Worm (Caenorhabditis elegans) whole organism, L1 larva: ENCODE measurements around the gene T04A6.2.
A peak's percentile ranks its signal among the peaks of the same experiment; 100 is the strongest.

ENCODE experiments used
- C04F5.9 ChIP-seq: sonication (generic microtip); optimal IDR thresholded peaks from 2 replicates; lab custom pipeline; 2016; ENCODE audit warnings: missing genetic modification characterization, missing compliant biosample characterization
- C34B4.2 ChIP-seq: sonication (generic microtip); optimal IDR thresholded peaks from 2 replicates; lab custom pipeline; 2017; ENCODE audit warnings: mild to moderate bottlenecking, missing genetic modification characterization, missing compliant biosample characterization
- F16B12.6 ChIP-seq: fragments of 150-350 bp; optimal IDR thresholded peaks from 2 replicates; lab custom pipeline; 2014; ENCODE audit warnings: missing biosample characterization, missing genetic modification characterization
- Y116A8C.19 ChIP-seq: sonication (generic microtip); optimal IDR thresholded peaks from 2 replicates; lab custom pipeline; 2016; ENCODE audit warnings: missing compliant biosample characterization, missing genetic modification characterization, borderline replicate concordance
- alr-1 ChIP-seq: fragments of 200-800 bp; sonication (Bioruptor generic); optimal IDR thresholded peaks from 2 replicates; lab custom pipeline; 2018; ENCODE audit warnings: borderline replicate concordance, mild to moderate bottlenecking, missing genetic modification characterization, missing compliant biosample characterization
- ama-1 ChIP-seq: fragments of 150-350 bp; optimal IDR thresholded peaks from 2 replicates; lab custom pipeline; 2014
- ceh-82 ChIP-seq, 3 experiments: fragments of 150-350 bp in 1 of 3; sonication (generic microtip) in 2 of 3; optimal IDR thresholded peaks; 2 replicates each; lab custom pipeline; 2014 to 2017; ENCODE audit warnings: missing biosample characterization in 3 of 3, missing genetic modification characterization in 3 of 3
- ceh-88 ChIP-seq: fragments of 200-800 bp; sonication (Bioruptor generic); IDR thresholded peaks from 2 replicates; pipeline ENCODE4 v1.3.6; 2022; ENCODE audit warnings: missing genetic modification characterization, missing compliant biosample characterization
- dpl-1 ChIP-seq, 3 experiments: fragments of 150-350 bp in 2 of 3; sonication (generic microtip) in 1 of 3; optimal IDR thresholded peaks; 2 replicates each; lab custom pipeline; 2014 to 2017; ENCODE audit warnings: missing biosample characterization in 3 of 3, missing genetic modification characterization in 3 of 3, missing genetic modification reagents in 3 of 3
- dsc-1 ChIP-seq: sonication (generic microtip); optimal IDR thresholded peaks from 2 replicates; lab custom pipeline; 2016; ENCODE audit warnings: mild to moderate bottlenecking, missing genetic modification characterization, missing compliant biosample characterization
- efl-1 ChIP-seq, 4 experiments: fragments of 150-350 bp; optimal IDR thresholded peaks in 3 of 4; peaks in 1 of 4; 1 replicate in 1 of 4; 2 replicates in 3 of 4; lab custom pipeline; 2014; ENCODE audit warnings: missing biosample characterization in 2 of 4, missing genetic modification characterization in 2 of 4, missing genetic modification reagents in 2 of 4
- efl-3 ChIP-seq: fragments of 200-800 bp; sonication (Bioruptor generic); optimal IDR thresholded peaks from 2 replicates; lab custom pipeline; 2018; ENCODE audit warnings: mild to moderate bottlenecking, missing genetic modification characterization, missing compliant biosample characterization
- egl-27 ChIP-seq, 2 experiments: fragments of 150-350 bp in 1 of 2; sonication (generic microtip); optimal IDR thresholded peaks; 3 replicates each; lab custom pipeline; 2017 to 2018; ENCODE audit warnings: missing biosample characterization in 2 of 2, missing genetic modification characterization in 2 of 2, missing genetic modification reagents in 2 of 2
- elt-2 ChIP-seq: sonication (generic microtip); optimal IDR thresholded peaks from 2 replicates; lab custom pipeline; 2016; ENCODE audit warnings: missing genetic modification characterization, mild to moderate bottlenecking, inconsistent platforms, missing compliant biosample characterization, missing genetic modification reagents
- elt-3 ChIP-seq, 6 experiments: fragments of 150-350 bp in 1 of 6; sonication (generic microtip); optimal IDR thresholded peaks; 2 replicates each; lab custom pipeline; 2017 to 2018; ENCODE audit warnings: missing biosample characterization in 6 of 6, missing genetic modification characterization in 6 of 6, inconsistent platforms in 1 of 6
- ets-5 ChIP-seq: fragments of 200-800 bp; sonication (Bioruptor generic); IDR thresholded peaks from 2 replicates; pipeline ENCODE4 v1.3.6; 2022; ENCODE audit warnings: missing genetic modification characterization, missing compliant biosample characterization
- fkh-10 ChIP-seq: sonication (generic microtip); optimal IDR thresholded peaks from 2 replicates; lab custom pipeline; 2017; ENCODE audit warnings: missing biosample characterization, missing genetic modification reagents, missing genetic modification characterization
- hlh-4 ChIP-seq: sonication (generic microtip); optimal IDR thresholded peaks from 2 replicates; lab custom pipeline; 2016; ENCODE audit warnings: mild to moderate bottlenecking, missing genetic modification characterization, missing compliant biosample characterization
- irx-1 ChIP-seq: sonication (generic microtip); optimal IDR thresholded peaks from 2 replicates; lab custom pipeline; 2016; ENCODE audit warnings: missing genetic modification characterization, missing compliant biosample characterization
- lin-14 ChIP-seq: fragments of 200-800 bp; sonication (Bioruptor generic); optimal IDR thresholded peaks from 2 replicates; lab custom pipeline; 2018; ENCODE audit warnings: mild to moderate bottlenecking, missing genetic modification characterization, moderate library complexity, missing compliant biosample characterization
- lin-15B ChIP-seq: fragments of 150-350 bp; sonication (generic microtip); optimal IDR thresholded peaks from 3 replicates; lab custom pipeline; 2014; ENCODE audit warnings: missing biosample characterization, missing genetic modification characterization
- lin-35 ChIP-seq, 2 experiments: fragments of 150-350 bp; optimal IDR thresholded peaks; 2 replicates each; lab custom pipeline; 2014; ENCODE audit warnings: missing biosample characterization in 2 of 2, missing genetic modification characterization in 2 of 2, missing genetic modification reagents in 2 of 2
- lin-39 ChIP-seq: fragments of 150-350 bp; optimal IDR thresholded peaks from 2 replicates; lab custom pipeline; 2014; ENCODE audit warnings: missing biosample characterization, missing genetic modification reagents, missing genetic modification characterization
- lir-3 ChIP-seq: sonication (generic microtip); optimal IDR thresholded peaks from 2 replicates; lab custom pipeline; 2016; ENCODE audit warnings: mild to moderate bottlenecking, missing genetic modification characterization, moderate library complexity, missing compliant biosample characterization; ENCODE audit not compliant: poor library complexity
- lsy-2 ChIP-seq, 2 experiments: fragments of 150-350 bp; optimal IDR thresholded peaks; 2 replicates each; lab custom pipeline; 2014; ENCODE audit warnings: missing biosample characterization in 2 of 2, missing genetic modification characterization in 2 of 2
- mep-1 ChIP-seq: fragments of 150-350 bp; optimal IDR thresholded peaks from 2 replicates; lab custom pipeline; 2014; ENCODE audit warnings: missing biosample characterization, missing genetic modification characterization
- nhr-20 ChIP-seq: sonication (generic microtip); optimal IDR thresholded peaks from 2 replicates; lab custom pipeline; 2016; ENCODE audit warnings: mild to moderate bottlenecking, missing genetic modification characterization, missing compliant biosample characterization
- nhr-237 ChIP-seq: fragments of 150-350 bp; optimal IDR thresholded peaks from 2 replicates; lab custom pipeline; 2014; ENCODE audit warnings: missing biosample characterization, missing genetic modification characterization
- nhr-47 ChIP-seq: sonication (generic microtip); optimal IDR thresholded peaks from 2 replicates; lab custom pipeline; 2016; ENCODE audit warnings: mild to moderate bottlenecking, missing genetic modification characterization, moderate library complexity, missing compliant biosample characterization
- nhr-77 ChIP-seq: fragments of 150-350 bp; optimal IDR thresholded peaks from 2 replicates; lab custom pipeline; 2014; ENCODE audit warnings: missing biosample characterization, missing genetic modification characterization
- nhr-84 ChIP-seq: sonication (generic microtip); optimal IDR thresholded peaks from 2 replicates; lab custom pipeline; 2017; ENCODE audit warnings: missing biosample characterization, missing genetic modification characterization
- nhr-90 ChIP-seq: sonication (generic microtip); optimal IDR thresholded peaks from 2 replicates; lab custom pipeline; 2016; ENCODE audit warnings: mild to moderate bottlenecking, missing genetic modification characterization, missing compliant biosample characterization; ENCODE audit not compliant: poor library complexity
- pag-3 ChIP-seq: sonication (generic microtip); optimal IDR thresholded peaks from 2 replicates; lab custom pipeline; 2017; ENCODE audit warnings: missing genetic modification characterization, mild to moderate bottlenecking, missing compliant biosample characterization, antibody characterized with exemption, borderline replicate concordance; ENCODE audit not compliant: insufficient read depth
- pax-3 ChIP-seq: fragments of 200-800 bp; sonication (Bioruptor generic); optimal IDR thresholded peaks from 2 replicates; lab custom pipeline; 2018; ENCODE audit warnings: mild to moderate bottlenecking, missing genetic modification characterization, moderate library complexity, missing compliant biosample characterization
- skn-1 ChIP-seq: fragments of 150-350 bp; optimal IDR thresholded peaks from 2 replicates; lab custom pipeline; 2014; ENCODE audit warnings: missing biosample characterization, missing genetic modification characterization
- snpc-4 ChIP-seq: fragments of 150-350 bp; optimal IDR thresholded peaks from 2 replicates; lab custom pipeline; 2014; ENCODE audit warnings: missing biosample characterization, missing genetic modification characterization
- snu-23 ChIP-seq: sonication (generic microtip); optimal IDR thresholded peaks from 2 replicates; lab custom pipeline; 2016; ENCODE audit warnings: missing genetic modification characterization, missing compliant biosample characterization
- sox-4 ChIP-seq: sonication (generic microtip); optimal IDR thresholded peaks from 2 replicates; lab custom pipeline; 2016; ENCODE audit warnings: missing genetic modification characterization, missing compliant biosample characterization
- sup-37 ChIP-seq: fragments of 200-800 bp; sonication (Bioruptor generic); optimal IDR thresholded peaks from 2 replicates; lab custom pipeline; 2018; ENCODE audit warnings: mild to moderate bottlenecking, missing genetic modification characterization, missing compliant biosample characterization
- tlp-1 ChIP-seq: fragments of 150-350 bp; optimal IDR thresholded peaks from 2 replicates; lab custom pipeline; 2014; ENCODE audit warnings: missing biosample characterization, missing genetic modification characterization
- unc-30 ChIP-seq: sonication (generic microtip); optimal IDR thresholded peaks from 2 replicates; lab custom pipeline; 2017; ENCODE audit warnings: missing biosample characterization, missing genetic modification characterization
- unc-86 ChIP-seq: sonication (generic microtip); optimal IDR thresholded peaks from 2 replicates; lab custom pipeline; 2016; ENCODE audit warnings: missing genetic modification characterization, missing compliant biosample characterization
- unc-98 ChIP-seq: fragments of 200-800 bp; sonication (Bioruptor generic); IDR thresholded peaks from 2 replicates; pipeline ENCODE4 v1.3.6; 2022; ENCODE audit warnings: missing genetic modification characterization, missing compliant biosample characterization
- vab-15 ChIP-seq: sonication (generic microtip); optimal IDR thresholded peaks from 2 replicates; lab custom pipeline; 2017; ENCODE audit warnings: missing genotype, mild to moderate bottlenecking, missing genetic modification characterization, missing compliant biosample characterization
- zip-4 ChIP-seq: fragments of 200-800 bp; sonication (Bioruptor generic); optimal IDR thresholded peaks from 2 replicates; lab custom pipeline; 2018; ENCODE audit warnings: mild to moderate bottlenecking, missing genetic modification characterization, moderate library complexity, missing compliant biosample characterization
- ztf-11 ChIP-seq, 2 experiments: sonication (generic microtip); optimal IDR thresholded peaks; 2 replicates each; lab custom pipeline; 2016 to 2017; ENCODE audit warnings: missing genetic modification characterization in 2 of 2, missing biosample characterization in 1 of 2, missing compliant biosample characterization in 1 of 2
- ztf-4 ChIP-seq: fragments of 150-350 bp; optimal IDR thresholded peaks from 2 replicates; lab custom pipeline; 2014; ENCODE audit warnings: missing biosample characterization, missing genetic modification characterization

T04A6.2 gene

ce11 chrIII:7645075-7645474 is 30.4 kb downstream of the T04A6.2 start (continued):
- TF ChIP-seq nhr-77 (tag; lab: Kevin White, UChicago) (no peak), pag-3 (tag; lab: Kevin White, UChicago) (peak; percentile 15), lir-3 (tag; lab: Kevin White, UChicago) (no peak), fkh-10 (no peak), zip-4 (no peak), lin-35 (GFP tag; optimal IDR thresholded peaks at IDR 0.05; lab: Kevin White, UChicago) (no peak), egl-27 (tag; optimal IDR thresholded peaks at IDR 0.05; lab: Kevin White, UChicago) (no peak), lin-14 (GFP tag; lab: Kevin White, UChicago) (peak; percentile 81), dpl-1 (GFP tag; optimal IDR thresholded peaks at IDR 0.05; lab: Kevin White, UChicago) (peak in 1 of 3 experiments; percentile 11), pax-3 (no peak), sox-4 (tag; lab: Kevin White, UChicago) (no peak), C04F5.9 (no peak), efl-1 (optimal IDR thresholded peaks at IDR 0.05; lab: Kevin White, UChicago) (no peak), efl-1 (GFP tag; optimal IDR thresholded peaks at IDR 0.05 in 1 of 2; lab: Kevin White, UChicago) (peak in 1 of 2 experiments; percentile 40), snpc-4 (tag; lab: Kevin White, UChicago) (no peak), Y116A8C.19 (no peak), lin-39 (tag; lab: Kevin White, UChicago) (peak; percentile 24), efl-3 (peak; percentile 37), C34B4.2 (no peak), elt-3 (tag; optimal IDR thresholded peaks at IDR 0.05; lab: Kevin White, UChicago) (peak in 1 of 6 experiments; percentile 44), tlp-1 (tag; lab: Kevin White, UChicago) (no peak), unc-30 (tag; lab: Kevin White, UChicago) (no peak), nhr-237 (tag; lab: Kevin White, UChicago) (no peak), ceh-82 (tag; optimal IDR thresholded peaks at IDR 0.05; lab: Kevin White, UChicago) (no peak), snu-23 (GFP tag; lab: Kevin White, UChicago) (peak; percentile 52), ets-5 (GFP tag; lab: Robert Waterston, UW) (no peak), irx-1 (tag; lab: Kevin White, UChicago) (no peak), lsy-2 (tag; optimal IDR thresholded peaks at IDR 0.05; lab: Kevin White, UChicago) (no peak), nhr-47 (tag; lab: Kevin White, UChicago) (no peak)

ce11 chrIII:7648841-7649240 is 34.2 kb downstream of the T04A6.2 start:
- TF ChIP-seq nhr-90 (tag; lab: Kevin White, UChicago) (no peak), dsc-1 (tag; lab: Kevin White, UChicago) (no peak), nhr-20 (tag; lab: Kevin White, UChicago) (no peak), elt-3 (tag; optimal IDR thresholded peaks at IDR 0.05; lab: Kevin White, UChicago) (no peak), F16B12.6 (tag; lab: Kevin White, UChicago) (no peak), ama-1 (lab: Kevin White, UChicago) (no peak), ceh-88 (GFP tag; lab: Robert Waterston, UW) (no peak), nhr-84 (tag; lab: Kevin White, UChicago) (no peak), unc-86 (tag; lab: Kevin White, UChicago) (no peak), vab-15 (tag; lab: Kevin White, UChicago) (no peak), lin-39 (tag; lab: Kevin White, UChicago) (no peak), elt-2 (tag; lab: Kevin White, UChicago) (no peak), efl-3 (no peak)

ce11 chrIII:7655498-7655897 is 40.9 kb downstream of the T04A6.2 start:
- TF ChIP-seq lin-15B (no peak), C04F5.9 (no peak), ztf-4 (tag; lab: Kevin White, UChicago) (no peak), alr-1 (tag; lab: Kevin White, UChicago) (no peak), efl-3 (no peak), ztf-11 (tag; optimal IDR thresholded peaks at IDR 0.05; lab: Kevin White, UChicago) (no peak), fkh-10 (no peak), skn-1 (tag; lab: Kevin White, UChicago) (no peak), hlh-4 (tag; lab: Kevin White, UChicago) (no peak), unc-98 (GFP tag; lab: Robert Waterston, UW) (no peak), lir-3 (tag; lab: Kevin White, UChicago) (no peak), mep-1 (tag; lab: Kevin White, UChicago) (no peak), sup-37 (GFP tag; lab: Kevin White, UChicago) (no peak)
